Worm (Caenorhabditis elegans): ENCODE results near the gene nhr-145.

DNA sequence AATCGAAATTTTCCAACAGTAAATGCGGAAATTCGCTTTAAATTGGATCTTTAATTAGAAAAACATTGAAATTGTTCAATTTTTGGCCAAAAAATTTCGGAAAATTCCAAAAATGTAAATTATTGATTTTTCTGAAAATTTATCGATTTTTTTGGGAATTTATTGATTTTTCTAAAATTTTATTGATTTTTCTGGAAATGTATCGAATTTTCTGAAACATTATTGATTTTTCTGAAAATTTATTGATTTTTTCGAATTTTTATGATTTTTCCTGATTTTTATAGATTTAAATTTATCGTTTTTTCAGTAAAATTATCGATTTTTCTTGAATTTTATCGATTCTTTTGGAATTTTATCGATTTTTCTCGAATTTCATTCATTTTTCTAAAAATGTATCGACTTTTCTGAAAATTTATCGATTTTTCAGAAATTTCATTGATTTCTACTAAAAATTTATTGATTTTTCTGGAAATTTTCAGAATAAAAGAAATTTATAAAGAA lies 29.4 kb downstream of the nhr-145 start:
- no peak for TF ChIP-seq nhr-77 (tag; optimal IDR thresholded peaks at IDR 0.05)
- TF ChIP-seq R02D3.7 (tag; optimal IDR thresholded peaks at IDR 0.05), result no peak
- TF ChIP-seq pha-4 (tag; optimal IDR thresholded peaks at IDR 0.05), result no peak
- no peak for TF ChIP-seq elt-3 (tag; optimal IDR thresholded peaks at IDR 0.05)
- TF ChIP-seq nfya-1 (tag; optimal IDR thresholded peaks at IDR 0.05; ENCODE audit: insufficient read depth), result no peak
- TF ChIP-seq jun-1 (tag; optimal IDR thresholded peaks at IDR 0.05), result no peak
- TF ChIP-seq aly-2 (tag; optimal IDR thresholded peaks at IDR 0.05), result no peak
- no peak for TF ChIP-seq nhr-23 (tag; optimal IDR thresholded peaks at IDR 0.05)
- no peak for TF ChIP-seq fkh-10 (GFP tag; optimal IDR thresholded peaks at IDR 0.05)
- TF ChIP-seq nhr-12 (tag; optimal IDR thresholded peaks at IDR 0.05), result no peak
- TF ChIP-seq mml-1 (tag; optimal IDR thresholded peaks at IDR 0.05), result no peak
- no peak for TF ChIP-seq tbx-2 (tag; optimal IDR thresholded peaks at IDR 0.05)
- no peak for TF ChIP-seq ceh-16 (tag; optimal IDR thresholded peaks at IDR 0.05)
- no peak for TF ChIP-seq egl-5 (tag; optimal IDR thresholded peaks at IDR 0.05)
